Fruit fly (Drosophila melanogaster) whole organism, pupa: ENCODE data around the gene path.

Experiments used
- CG15710 ChIP-seq: fragments of 200-800 bp; sonication (Bioruptor generic); optimal IDR thresholded peaks from 2 replicates; lab custom pipeline; 2018; ENCODE audit warnings: missing biosample characterization, mild to moderate bottlenecking, missing genetic modification characterization, moderate library complexity
- CG34367 ChIP-seq: fragments of 200-800 bp; sonication (Bioruptor generic); optimal IDR thresholded peaks from 2 replicates; lab custom pipeline; 2018; ENCODE audit warnings: missing biosample characterization, mild to moderate bottlenecking, missing genetic modification characterization
- CG8301 ChIP-seq: fragments of 200-800 bp; sonication (Bioruptor generic); optimal IDR thresholded peaks from 2 replicates; lab custom pipeline; 2018; ENCODE audit warnings: missing biosample characterization, mild to moderate bottlenecking, missing genetic modification characterization
- EcR ChIP-seq: fragments of 200-800 bp; sonication (Bioruptor generic); optimal IDR thresholded peaks from 3 replicates; lab custom pipeline; 2019; ENCODE audit warnings: missing biosample characterization, missing genetic modification characterization, mild to moderate bottlenecking, moderate library complexity, missing genetic modification reagents
- Ets98B ChIP-seq: fragments of 200-800 bp; sonication (Bioruptor generic); IDR thresholded peaks from 2 replicates; pipeline ENCODE4 v1.3.6; 2022; ENCODE audit warnings: missing biosample characterization, missing genetic modification characterization
- Pif1B ChIP-seq: fragments of 200-800 bp; sonication (Bioruptor generic); optimal IDR thresholded peaks from 3 replicates; lab custom pipeline; 2016; ENCODE audit warnings: missing biosample characterization, missing genetic modification characterization
- Snoo ChIP-seq: fragments of 200-800 bp; sonication (Bioruptor generic); optimal IDR thresholded peaks from 3 replicates; lab custom pipeline; 2017; ENCODE audit warnings: missing biosample characterization, mild to moderate bottlenecking, missing genetic modification characterization, inconsistent platforms
- fd96Ca ChIP-seq: fragments of 200-800 bp; sonication (Bioruptor generic); IDR thresholded peaks from 3 replicates; pipeline ENCODE4 v1.3.6; 2022; ENCODE audit warnings: missing biosample characterization, missing genetic modification characterization

DNA sequence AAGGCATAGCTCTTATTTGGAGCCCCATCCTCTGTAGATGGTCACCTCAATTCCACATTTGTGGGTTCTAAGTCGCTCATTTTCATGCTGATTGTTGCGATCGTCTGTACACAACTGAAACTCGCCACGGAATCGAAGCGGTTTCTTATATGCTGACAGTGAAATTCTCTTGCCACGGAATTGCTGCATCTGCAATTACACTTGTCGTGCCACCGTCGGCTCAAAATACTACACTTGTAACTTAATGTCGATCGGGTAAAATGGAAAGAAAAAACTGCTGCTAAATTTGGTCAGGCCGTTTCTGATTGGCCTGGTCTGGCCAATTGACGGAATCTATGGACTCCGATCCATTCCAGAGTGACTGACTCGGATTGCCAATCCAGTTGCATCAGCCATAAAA is 7.9 kb downstream of the path start:
- TF ChIP-seq EcR (GFP tag; lab: Kevin White, UChicago): no peak
- TF ChIP-seq CG8301: no peak
- no peak for TF ChIP-seq CG34367 (tag; lab: Kevin White, UChicago)
- TF ChIP-seq Snoo (tag; lab: Kevin White, UChicago): no peak
- no peak for TF ChIP-seq Ets98B (GFP tag; lab: Robert Waterston, UW)
- TF ChIP-seq Pif1B (GFP tag; lab: Kevin White, UChicago): no peak
- TF ChIP-seq fd96Ca: no peak
- no peak for TF ChIP-seq CG15710 (tag; lab: Kevin White, UChicago)
